Fruit fly (Drosophila melanogaster) whole organism, embryonic: ENCODE data around the gene CG31262.

Experiments
- BEAF-32 ChIP-seq: fragments of 200-800 bp; sonication (Bioruptor generic); optimal IDR thresholded peaks from 3 replicates; lab custom pipeline; 2017; ENCODE audit warnings: missing biosample characterization, missing genetic modification characterization, mild to moderate bottlenecking, moderate library complexity, missing genetic modification reagents
- CG11456 ChIP-seq: fragments of 200-800 bp; sonication (Bioruptor generic); IDR thresholded peaks from 3 replicates; pipeline ENCODE4 v1.3.6; 2022; ENCODE audit warnings: missing biosample characterization, missing genetic modification characterization
- CG11696 ChIP-seq: fragments of 200-800 bp; sonication (Bioruptor generic); IDR thresholded peaks from 2 replicates; pipeline ENCODE4 v1.3.6; 2022; ENCODE audit warnings: missing biosample characterization, missing genetic modification characterization
- CG13775 ChIP-seq: fragments of 200-800 bp; sonication (Bioruptor generic); optimal IDR thresholded peaks from 3 replicates; lab custom pipeline; 2017; ENCODE audit warnings: missing biosample characterization, mild to moderate bottlenecking, missing genetic modification characterization
- CG14441 ChIP-seq: fragments of 200-800 bp; sonication (Bioruptor generic); IDR thresholded peaks from 2 replicates; pipeline ENCODE4 v1.3.6; 2022; ENCODE audit warnings: missing biosample characterization, missing genetic modification characterization
- CG18764 ChIP-seq: fragments of 200-800 bp; sonication (Bioruptor generic); optimal IDR thresholded peaks from 3 replicates; lab custom pipeline; 2016; ENCODE audit warnings: missing biosample characterization, missing genetic modification characterization
- CG2875 ChIP-seq: fragments of 200-800 bp; sonication (Bioruptor generic); optimal IDR thresholded peaks from 2 replicates; lab custom pipeline; 2017; ENCODE audit warnings: missing biosample characterization, mild to moderate bottlenecking, missing genetic modification characterization, missing genetic modification reagents
- CG30403 ChIP-seq: fragments of 200-800 bp; sonication (Bioruptor generic); optimal IDR thresholded peaks from 3 replicates; lab custom pipeline; 2016; ENCODE audit warnings: missing biosample characterization, missing genetic modification characterization
- CG30431 ChIP-seq: fragments of 200-800 bp; sonication (Bioruptor generic); optimal IDR thresholded peaks from 2 replicates; lab custom pipeline; 2017; ENCODE audit warnings: missing biosample characterization, missing genetic modification characterization
- CG32532 ChIP-seq: fragments of 200-800 bp; sonication (Bioruptor generic); IDR thresholded peaks from 2 replicates; pipeline ENCODE4 v1.3.6; 2022; ENCODE audit warnings: missing biosample characterization, missing genetic modification characterization
- CG33213 ChIP-seq: fragments of 200-800 bp; sonication (Bioruptor generic); optimal IDR thresholded peaks from 3 replicates; lab custom pipeline; 2016; ENCODE audit warnings: missing biosample characterization, missing genetic modification characterization
- CG42726 ChIP-seq: fragments of 200-800 bp; sonication (Bioruptor generic); IDR thresholded peaks from 2 replicates; pipeline ENCODE4 v1.3.6; 2022; ENCODE audit warnings: missing biosample characterization, missing genetic modification characterization; ENCODE audit not compliant: partially characterized antibody
- CG4404 ChIP-seq: fragments of 200-800 bp; sonication (Bioruptor generic); IDR thresholded peaks from 2 replicates; pipeline ENCODE4 v1.3.6; 2022; ENCODE audit warnings: missing biosample characterization, missing genetic modification characterization
- CG4424 ChIP-seq: fragments of 200-800 bp; sonication (Bioruptor generic); optimal IDR thresholded peaks from 3 replicates; lab custom pipeline; 2016; ENCODE audit warnings: missing biosample characterization, missing genetic modification characterization
- CG4730 ChIP-seq: fragments of 200-800 bp; sonication (Bioruptor generic); IDR thresholded peaks from 2 replicates; pipeline ENCODE4 v1.3.6; 2022; ENCODE audit warnings: missing biosample characterization, missing genetic modification characterization
- CG4820 ChIP-seq: fragments of 200-800 bp; sonication (Bioruptor generic); optimal IDR thresholded peaks from 3 replicates; lab custom pipeline; 2016; ENCODE audit warnings: missing biosample characterization, missing genetic modification characterization
- CG5245 ChIP-seq: fragments of 200-800 bp; sonication (Bioruptor generic); optimal IDR thresholded peaks from 3 replicates; lab custom pipeline; 2016; ENCODE audit warnings: missing biosample characterization, missing genetic modification characterization
- CG6254 ChIP-seq: fragments of 200-800 bp; sonication (Bioruptor generic); optimal IDR thresholded peaks from 3 replicates; lab custom pipeline; 2017; ENCODE audit warnings: mild to moderate bottlenecking, missing biosample characterization, missing genetic modification reagents, missing genetic modification characterization
- CG7271 ChIP-seq: fragments of 200-800 bp; sonication (Bioruptor generic); optimal IDR thresholded peaks from 2 replicates; lab custom pipeline; 2018; ENCODE audit warnings: missing biosample characterization, mild to moderate bottlenecking, missing genetic modification characterization, moderate library complexity
- CG8290 ChIP-seq, 3 experiments: fragments of 200-800 bp; sonication (Bioruptor generic); optimal IDR thresholded peaks; 2 replicates each; lab custom pipeline; 2016 to 2019; ENCODE audit warnings: missing biosample characterization in 3 of 3, missing genetic modification characterization in 3 of 3, mild to moderate bottlenecking in 2 of 3, moderate library complexity in 1 of 3
- CG9215 ChIP-seq: fragments of 200-800 bp; sonication (Bioruptor generic); IDR thresholded peaks from 2 replicates; pipeline ENCODE4 v1.3.6; 2022; ENCODE audit warnings: missing biosample characterization, missing genetic modification characterization
- CG9437 ChIP-seq: fragments of 200-800 bp; sonication (Bioruptor generic); optimal IDR thresholded peaks from 2 replicates; lab custom pipeline; 2018; ENCODE audit warnings: missing biosample characterization, mild to moderate bottlenecking, missing genetic modification characterization
- D ChIP-seq, 2 experiments: fragments of 200-800 bp in 1 of 2; fragments of >200 bp in 1 of 2; sonication (Bioruptor generic) in 1 of 2; optimal IDR thresholded peaks; 2 replicates in 1 of 2; 3 replicates in 1 of 2; lab custom pipeline; 2017; ENCODE audit warnings: mild to moderate bottlenecking in 1 of 2, missing biosample characterization in 1 of 2, missing genetic modification characterization in 1 of 2, missing genetic modification reagents in 1 of 2
- Dll ChIP-seq: fragments of 200-800 bp; sonication (Bioruptor generic); IDR thresholded peaks from 4 replicates; pipeline ENCODE4 v1.3.6; 2022; ENCODE audit warnings: missing biosample characterization, missing genetic modification characterization; ENCODE audit not compliant: partially characterized antibody
- Ets97D ChIP-seq: fragments of 200-800 bp; sonication (Bioruptor generic); optimal IDR thresholded peaks from 3 replicates; lab custom pipeline; 2016; ENCODE audit warnings: missing biosample characterization, missing genetic modification characterization
- H2.0 ChIP-seq: fragments of 200-800 bp; sonication (Bioruptor generic); IDR thresholded peaks from 2 replicates; pipeline ENCODE4 v1.3.6; 2022; ENCODE audit warnings: missing biosample characterization, missing genetic modification characterization
- Oli ChIP-seq: fragments of 200-800 bp; sonication (Bioruptor generic); optimal IDR thresholded peaks from 2 replicates; lab custom pipeline; 2018; ENCODE audit warnings: missing biosample characterization, mild to moderate bottlenecking, missing genetic modification characterization, moderate library complexity
- Optix ChIP-seq: fragments of 200-800 bp; sonication (Bioruptor generic); IDR thresholded peaks from 3 replicates; pipeline ENCODE4 v1.3.6; 2022; ENCODE audit warnings: missing biosample characterization, missing genetic modification characterization
- Ptx1 ChIP-seq: fragments of 200-800 bp; sonication (Bioruptor generic); IDR thresholded peaks from 2 replicates; pipeline ENCODE4 v1.3.6; 2022; ENCODE audit warnings: missing biosample characterization, missing genetic modification characterization
- Sry-β ChIP-seq: fragments of 200-800 bp; sonication (Bioruptor generic); optimal IDR thresholded peaks from 2 replicates; lab custom pipeline; 2018; ENCODE audit warnings: missing biosample characterization, mild to moderate bottlenecking, missing genetic modification characterization, moderate library complexity
- Sry-δ ChIP-seq: fragments of 200-800 bp; sonication (Bioruptor generic); optimal IDR thresholded peaks from 2 replicates; lab custom pipeline; 2016; ENCODE audit warnings: missing biosample characterization, missing genetic modification characterization
- ap ChIP-seq: fragments of 200-800 bp; sonication (Bioruptor generic); IDR thresholded peaks from 2 replicates; pipeline ENCODE4 v1.3.6; 2022; ENCODE audit warnings: missing biosample characterization, missing genetic modification characterization
- croc ChIP-seq: fragments of 200-800 bp; sonication (Bioruptor generic); conservative IDR thresholded peaks from 3 replicates; pipeline ENCODE4 v1.3.6; 2022; ENCODE audit warnings: missing biosample characterization, missing genetic modification characterization
- dmrt11E ChIP-seq: fragments of 200-800 bp; sonication (Bioruptor generic); optimal IDR thresholded peaks from 3 replicates; lab custom pipeline; 2018; ENCODE audit warnings: missing biosample characterization, mild to moderate bottlenecking, missing genetic modification characterization, moderate library complexity
- dpn ChIP-seq, 2 experiments: fragments of 200-800 bp; sonication (Bioruptor generic); optimal IDR thresholded peaks; 3 replicates each; lab custom pipeline; 2016; ENCODE audit warnings: missing biosample characterization in 2 of 2, missing genetic modification characterization in 2 of 2
- ems ChIP-seq: fragments of 200-800 bp; sonication (Bioruptor generic); optimal IDR thresholded peaks from 3 replicates; lab custom pipeline; 2016; ENCODE audit warnings: missing biosample characterization, missing genetic modification characterization
- en ChIP-seq: fragments of 200-800 bp; sonication (Bioruptor generic); optimal IDR thresholded peaks from 2 replicates; lab custom pipeline; 2016; ENCODE audit warnings: missing biosample characterization, missing genetic modification characterization
- jigr1 ChIP-seq: fragments of 200-800 bp; sonication (Bioruptor generic); IDR thresholded peaks from 3 replicates; pipeline ENCODE4 v1.3.6; 2022; ENCODE audit warnings: missing biosample characterization, missing genetic modification characterization
- maf-S ChIP-seq: fragments of 200-800 bp; sonication (Bioruptor generic); optimal IDR thresholded peaks from 2 replicates; lab custom pipeline; 2016; ENCODE audit warnings: missing biosample characterization, missing genetic modification characterization
- nau ChIP-seq: fragments of 200-800 bp; sonication (Bioruptor generic); optimal IDR thresholded peaks from 3 replicates; lab custom pipeline; 2017; ENCODE audit warnings: missing biosample characterization, mild to moderate bottlenecking, missing genetic modification characterization, missing genetic modification reagents
- org-1 ChIP-seq: fragments of 200-800 bp; sonication (Bioruptor generic); optimal IDR thresholded peaks from 2 replicates; lab custom pipeline; 2017; ENCODE audit warnings: missing biosample characterization, missing genetic modification characterization
- run ChIP-seq: fragments of 200-800 bp; sonication (Bioruptor generic); optimal IDR thresholded peaks from 3 replicates; lab custom pipeline; 2018; ENCODE audit warnings: missing biosample characterization, mild to moderate bottlenecking, missing genetic modification characterization
- seq ChIP-seq: fragments of 200-800 bp; sonication (Bioruptor generic); IDR thresholded peaks from 2 replicates; pipeline ENCODE4 v1.3.6; 2022; ENCODE audit warnings: missing biosample characterization, missing genetic modification characterization
- sisA ChIP-seq: fragments of 200-800 bp; sonication (Bioruptor generic); IDR thresholded peaks from 2 replicates; pipeline ENCODE4 v1.3.6; 2022; ENCODE audit warnings: missing biosample characterization, missing genetic modification characterization
- ssp ChIP-seq: fragments of 200-800 bp; sonication (Bioruptor generic); IDR thresholded peaks from 2 replicates; pipeline ENCODE4 v1.3.6; 2022; ENCODE audit warnings: missing biosample characterization, missing genetic modification characterization
- tgo ChIP-seq: fragments of 200-800 bp; sonication (Bioruptor generic); IDR thresholded peaks from 3 replicates; pipeline ENCODE4 v1.3.6; 2022; ENCODE audit warnings: missing biosample characterization, missing genetic modification characterization
- ttk ChIP-seq: fragments of 200-800 bp; sonication (Bioruptor generic); IDR thresholded peaks from 2 replicates; pipeline ENCODE4 v2.1.2; 2022; ENCODE audit warnings: missing biosample characterization, missing genetic modification characterization
- wdn ChIP-seq: fragments of 200-800 bp; sonication (Bioruptor generic); IDR thresholded peaks from 2 replicates; pipeline ENCODE4 v1.3.6; 2022; ENCODE audit warnings: missing biosample characterization, missing genetic modification characterization
- zen2 ChIP-seq: fragments of 200-800 bp; sonication (Bioruptor generic); IDR thresholded peaks from 3 replicates; pipeline ENCODE4 v1.3.6; 2022; ENCODE audit warnings: missing biosample characterization, missing genetic modification characterization; ENCODE audit not compliant: partially characterized antibody

The CG31262 gene

DNA sequence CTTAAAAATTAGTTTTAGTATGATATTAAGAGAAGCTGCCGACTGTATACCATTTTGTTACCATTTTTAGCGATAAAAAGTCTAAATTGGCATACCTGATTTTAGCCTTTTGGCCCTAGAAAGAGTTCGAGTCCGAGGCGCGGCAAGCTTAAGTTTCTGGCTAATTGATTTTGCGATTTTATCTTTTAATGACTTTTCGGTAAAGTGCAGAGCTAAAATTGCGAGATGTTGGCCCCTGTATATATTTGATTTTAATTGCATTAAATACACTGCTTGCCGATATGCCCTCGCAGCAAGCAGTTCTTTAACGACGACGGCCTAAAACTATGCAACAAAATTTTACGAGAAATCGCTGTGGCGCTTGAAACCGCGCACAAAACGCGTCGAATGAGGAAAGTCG lies 8.7 kb upstream of the CG31262 start (continued):
- TF ChIP-seq CG4730 (peak; percentile 45), ttk (GFP tag; lab: Robert Waterston, UW) (0 out of 2 replicates have a peak, but pooled peaks have one; percentile 7), H2.0 (GFP tag; lab: Robert Waterston, UW) (peak; percentile 38; the same call in 1 of the 2 replicates), CG14441 (GFP tag; lab: Robert Waterston, UW) (peak; percentile 52), ap (GFP tag; lab: Robert Waterston, UW) (peak; percentile 33; the same call in 1 of the 2 replicates), CG2875 (GFP tag; lab: Kevin White, UChicago) (no peak), org-1 (GFP tag; lab: Kevin White, UChicago) (no peak), CG5245 (GFP tag; lab: Kevin White, UChicago) (peak; percentile 19), CG4404 (no peak), CG32532 (GFP tag; lab: Robert Waterston, UW) (0 out of 2 replicates have a peak, but pooled peaks have one; percentile 32), BEAF-32 (GFP tag; lab: Kevin White, UChicago) (peak; percentile 6), CG11696 (GFP tag; lab: Robert Waterston, UW) (0 out of 2 replicates have a peak, but pooled peaks have one; percentile 38), jigr1 (0 out of 3 replicates have a peak, but pooled peaks have one; percentile 50), D (optimal IDR thresholded peaks at IDR 0.05; lab: Kevin White, UChicago) (no peak), D (GFP tag; optimal IDR thresholded peaks at IDR 0.05; lab: Kevin White, UChicago) (peak; percentile 19), CG6254 (GFP tag; lab: Kevin White, UChicago) (no peak), Oli (tag; lab: Kevin White, UChicago) (peak; percentile 36), CG9437 (no peak), CG9215 (GFP tag; lab: Robert Waterston, UW) (0 out of 2 replicates have a peak, but pooled peaks have one; percentile 7), run (tag; lab: Kevin White, UChicago) (no peak), CG7271 (tag; lab: Kevin White, UChicago) (no peak), seq (GFP tag; lab: Robert Waterston, UW) (peak; percentile 20; the same call in 1 of the 2 replicates), CG8290 (GFP tag; optimal IDR thresholded peaks at IDR 0.05; lab: Kevin White, UChicago) (peak; percentile 39), CG8290 (tag; optimal IDR thresholded peaks at IDR 0.05; lab: Kevin White, UChicago) (no peak), Optix (GFP tag; lab: Robert Waterston, UW) (peak; percentile 50; the same call in 2 of the 3 replicates), Sry-β (GFP tag; lab: Kevin White, UChicago) (peak; percentile 84), ems (GFP tag; lab: Kevin White, UChicago) (peak; percentile 20), CG30403 (peak; percentile 33), zen2 (GFP tag; lab: Robert Waterston, UW) (0 out of 3 replicates have a peak, but pooled peaks have one; percentile 29), Sry-δ (GFP tag; lab: Kevin White, UChicago) (peak; percentile 15), CG4424 (GFP tag; lab: Kevin White, UChicago) (peak; percentile 37), CG4820 (GFP tag; lab: Kevin White, UChicago) (peak; percentile 47), CG42726 (GFP tag; lab: Robert Waterston, UW) (0 out of 2 replicates have a peak, but pooled peaks have one; percentile 27), Dll (GFP tag; lab: Robert Waterston, UW) (no peak), sisA (GFP tag; lab: Robert Waterston, UW) (peak; percentile 42), Ets97D (peak; percentile 28), dpn (GFP tag; optimal IDR thresholded peaks at IDR 0.05; lab: Kevin White, UChicago) (peak in 1 of 2 experiments; percentile 44), en (GFP tag; lab: Kevin White, UChicago) (no peak), CG13775 (GFP tag; lab: Kevin White, UChicago) (peak; percentile 31), CG33213 (GFP tag; lab: Kevin White, UChicago) (peak; percentile 22), tgo (GFP tag; lab: Robert Waterston, UW) (0 out of 3 replicates have a peak, but pooled peaks have one; percentile 14), Ptx1 (GFP tag; lab: Robert Waterston, UW) (0 out of 2 replicates have a peak, but pooled peaks have one; percentile 27), croc (GFP tag; lab: Robert Waterston, UW) (peak; percentile 29; the same call in 1 of the 3 replicates), CG18764 (peak; percentile 5), maf-S (GFP tag; lab: Kevin White, UChicago) (peak; percentile 35), CG30431 (GFP tag; lab: Kevin White, UChicago) (peak; percentile 38), dmrt11E (tag; lab: Kevin White, UChicago) (peak; percentile 6), wdn (GFP tag; lab: Robert Waterston, UW) (0 out of 2 replicates have a peak, but pooled peaks have one; percentile 12), nau (GFP tag; lab: Kevin White, UChicago) (no peak), ssp (GFP tag; lab: Robert Waterston, UW) (peak; percentile 44; the same call in 1 of the 2 replicates), CG11456 (GFP tag; lab: Robert Waterston, UW) (peak; percentile 56; the same call in 1 of the 3 replicates)
